Worm (Caenorhabditis elegans) whole organism, L4/young adult: ENCODE results near the gene col-173.

ENCODE experiments used
- dao-5 ChIP-seq: sonication (generic microtip); optimal IDR thresholded peaks from 2 replicates; lab custom pipeline; 2016; ENCODE audit warnings: missing genotype, missing genetic modification characterization, moderate library complexity, missing compliant biosample characterization
- him-1 ChIP-seq: sonication (generic microtip); optimal IDR thresholded peaks from 2 replicates; lab custom pipeline; 2016; ENCODE audit warnings: missing genotype, missing genetic modification reagents, missing genetic modification characterization, missing compliant biosample characterization

- TF ChIP-seq him-1 (tag; lab: Kevin White, UChicago): no peak
- no peak for TF ChIP-seq dao-5 (tag; lab: Kevin White, UChicago)
These were observed 26.9 kb upstream of the col-173 start, which contains the start of gene sid-5 for ce11 chrX:6904064-6904771.
